Worm (Caenorhabditis elegans): Measurements from ENCODE around the gene Y45F10B.9.
"Not testable (repeated sequence)": the region's sequence is repeated elsewhere in the genome, so short reads cannot be mapped to it uniquely, and the experiment has no call there.

Y45F10B.9 gene

ce11 chrIV:13597813-13598212 lies at the start of gene Y45F10B.9:
Y45F10B.9 (minus strand) TSS chrIV:13597913.
- not testable (repeated sequence) for TF ChIP-seq tab-1, flt-1, T22C8.4 (GFP tag; IDR thresholded peaks at IDR 0.05)

ce11 chrIV:13645823-13646222 lies 48.1 kb upstream of the Y45F10B.9 start, which contains the start of gene srz-29:
srz-29 (minus strand) TSS chrIV:13645923.
- no peak for TF ChIP-seq ztf-29 (GFP tag; IDR thresholded peaks at IDR 0.05)
- no peak for TF ChIP-seq ref-1 (GFP tag; conservative IDR thresholded peaks at IDR 0.05)
- no peak for TF ChIP-seq T22C8.4 (GFP tag; IDR thresholded peaks at IDR 0.05)
- TF ChIP-seq klf-2 (GFP tag; conservative IDR thresholded peaks at IDR 0.05) = no peak
- no peak for TF ChIP-seq tab-1 (GFP tag; IDR thresholded peaks at IDR 0.05)
- TF ChIP-seq med-1 (GFP tag; optimal IDR thresholded peaks at IDR 0.05; ENCODE audit: insufficient read depth) = no peak
- TF ChIP-seq ztf-23 (GFP tag; IDR thresholded peaks at IDR 0.05) = no peak
- no peak for TF ChIP-seq cog-1 (tag; optimal IDR thresholded peaks at IDR 0.05)
- TF ChIP-seq flt-1 (GFP tag; IDR thresholded peaks at IDR 0.05) = no peak

ce11 chrIV:13639027-13639426 lies 41.3 kb upstream of the Y45F10B.9 start, which contains the start of gene ugt-22:
ugt-22 (plus strand) TSS chrIV:13639260.
- no peak for TF ChIP-seq klf-2 (GFP tag; conservative IDR thresholded peaks at IDR 0.05)
- no peak for TF ChIP-seq ztf-29 (GFP tag; IDR thresholded peaks at IDR 0.05)
- TF ChIP-seq med-1 (GFP tag; optimal IDR thresholded peaks at IDR 0.05; ENCODE audit: insufficient read depth) = no peak
- no peak for TF ChIP-seq ztf-23 (GFP tag; IDR thresholded peaks at IDR 0.05)
- TF ChIP-seq ref-1 (GFP tag; conservative IDR thresholded peaks at IDR 0.05) = no peak
- no peak for TF ChIP-seq T22C8.4 (GFP tag; IDR thresholded peaks at IDR 0.05)
- no peak for TF ChIP-seq flt-1 (GFP tag; IDR thresholded peaks at IDR 0.05)
- TF ChIP-seq tab-1 (GFP tag; IDR thresholded peaks at IDR 0.05) = no peak
- TF ChIP-seq cog-1 (tag; optimal IDR thresholded peaks at IDR 0.05) = no peak

- TF ChIP-seq klf-2 (GFP tag; conservative IDR thresholded peaks at IDR 0.05) = no peak
- TF ChIP-seq ref-1 (GFP tag; conservative IDR thresholded peaks at IDR 0.05) = no peak
- TF ChIP-seq T22C8.4 (GFP tag; IDR thresholded peaks at IDR 0.05) = no peak
- no peak for TF ChIP-seq ztf-23 (GFP tag; IDR thresholded peaks at IDR 0.05)
- TF ChIP-seq ztf-29 (GFP tag; IDR thresholded peaks at IDR 0.05) = no peak
- no peak for TF ChIP-seq flt-1 (GFP tag; IDR thresholded peaks at IDR 0.05)
- TF ChIP-seq cog-1 (tag; optimal IDR thresholded peaks at IDR 0.05) = no peak
- no peak for TF ChIP-seq tab-1 (GFP tag; IDR thresholded peaks at IDR 0.05)
- TF ChIP-seq med-1 (GFP tag; optimal IDR thresholded peaks at IDR 0.05; ENCODE audit: insufficient read depth) = no peak
Measured at ce11 chrIV:13636975-13637374, 39.3 kb upstream of the Y45F10B.9 start, which contains the start of gene C08F11.7. C08F11.7 (plus strand) TSS chrIV:13637275.

ce11 chrIV:13633165-13633564 lies 35.5 kb upstream of the Y45F10B.9 start, which contains the start of gene fbxa-98:
fbxa-98 (plus strand) TSS chrIV:13633407.
- no peak for TF ChIP-seq ztf-23 (GFP tag; IDR thresholded peaks at IDR 0.05)
- TF ChIP-seq ztf-29 (GFP tag; IDR thresholded peaks at IDR 0.05) = no peak
- no peak for TF ChIP-seq klf-2 (GFP tag; conservative IDR thresholded peaks at IDR 0.05)

- TF ChIP-seq tab-1 (GFP tag; IDR thresholded peaks at IDR 0.05) = no peak
- TF ChIP-seq med-1 (GFP tag; optimal IDR thresholded peaks at IDR 0.05; ENCODE audit: insufficient read depth) = no peak
- no peak for TF ChIP-seq ztf-23 (GFP tag; IDR thresholded peaks at IDR 0.05)
- TF ChIP-seq ref-1 (GFP tag; conservative IDR thresholded peaks at IDR 0.05) = no peak
- TF ChIP-seq cog-1 (tag; optimal IDR thresholded peaks at IDR 0.05) = no peak
- no peak for TF ChIP-seq ztf-29 (GFP tag; IDR thresholded peaks at IDR 0.05)
- no peak for TF ChIP-seq T22C8.4 (GFP tag; IDR thresholded peaks at IDR 0.05)
- TF ChIP-seq klf-2 (GFP tag; conservative IDR thresholded peaks at IDR 0.05) = no peak
- no peak for TF ChIP-seq flt-1 (GFP tag; IDR thresholded peaks at IDR 0.05)
Measured at ce11 chrIV:13632613-13633012, 34.9 kb upstream of the Y45F10B.9 start.

ce11 chrIV:13626469-13626868 lies 28.8 kb upstream of the Y45F10B.9 start, which contains the start of gene sru-21:
sru-21 (plus strand) TSS chrIV:13626769.
- TF ChIP-seq cog-1 (tag; optimal IDR thresholded peaks at IDR 0.05) (no peak), T22C8.4 (GFP tag; IDR thresholded peaks at IDR 0.05) (no peak), flt-1 (GFP tag; IDR thresholded peaks at IDR 0.05) (no peak), klf-2 (GFP tag; conservative IDR thresholded peaks at IDR 0.05) (no peak), ztf-29 (GFP tag; IDR thresholded peaks at IDR 0.05) (no peak), med-1 (GFP tag; optimal IDR thresholded peaks at IDR 0.05; ENCODE audit: insufficient read depth) (no peak), tab-1 (GFP tag; IDR thresholded peaks at IDR 0.05) (no peak), ztf-23 (GFP tag; IDR thresholded peaks at IDR 0.05) (no peak), ref-1 (GFP tag; conservative IDR thresholded peaks at IDR 0.05) (no peak)

- TF ChIP-seq tab-1 (GFP tag; IDR thresholded peaks at IDR 0.05) = no peak
- no peak for TF ChIP-seq cog-1 (tag; optimal IDR thresholded peaks at IDR 0.05)
- no peak for TF ChIP-seq klf-2 (GFP tag; conservative IDR thresholded peaks at IDR 0.05)
Measured at ce11 chrIV:13623533-13623932, 25.8 kb upstream of the Y45F10B.9 start, which contains the start of gene C08F11.1. C08F11.1 (plus strand) TSS chrIV:13623833.

ce11 chrIV:13619203-13619602 lies 21.5 kb upstream of the Y45F10B.9 start, which contains the start of gene C08F11.3:
C08F11.3 (plus strand) TSS chrIV:13619503.
- TF ChIP-seq ztf-23 (GFP tag; IDR thresholded peaks at IDR 0.05) (no peak), med-1 (GFP tag; optimal IDR thresholded peaks at IDR 0.05; ENCODE audit: insufficient read depth) (no peak), flt-1 (GFP tag; IDR thresholded peaks at IDR 0.05) (no peak), T22C8.4 (GFP tag; IDR thresholded peaks at IDR 0.05) (no peak), tab-1 (GFP tag; IDR thresholded peaks at IDR 0.05) (no peak), klf-2 (GFP tag; conservative IDR thresholded peaks at IDR 0.05) (no peak), cog-1 (tag; optimal IDR thresholded peaks at IDR 0.05) (no peak), ztf-29 (GFP tag; IDR thresholded peaks at IDR 0.05) (no peak), ref-1 (GFP tag; conservative IDR thresholded peaks at IDR 0.05) (no peak)

- TF ChIP-seq ztf-23 (GFP tag; IDR thresholded peaks at IDR 0.05) = no peak
- no peak for TF ChIP-seq tab-1 (GFP tag; IDR thresholded peaks at IDR 0.05)
- TF ChIP-seq cog-1 (tag; optimal IDR thresholded peaks at IDR 0.05) = no peak
- no peak for TF ChIP-seq flt-1 (GFP tag; IDR thresholded peaks at IDR 0.05)
- TF ChIP-seq ref-1 (GFP tag; conservative IDR thresholded peaks at IDR 0.05) = no peak
- TF ChIP-seq klf-2 (GFP tag; conservative IDR thresholded peaks at IDR 0.05) = no peak
- no peak for TF ChIP-seq T22C8.4 (GFP tag; IDR thresholded peaks at IDR 0.05)
Measured at ce11 chrIV:13609755-13610154, 12.0 kb upstream of the Y45F10B.9 start, which contains the start of gene C08F11.13. C08F11.13 (minus strand) TSS chrIV:13609892.

Measured in whole organism, midembryonic.